Worm (Caenorhabditis elegans): ENCODE data around the gene K07E3.9.

DNA sequence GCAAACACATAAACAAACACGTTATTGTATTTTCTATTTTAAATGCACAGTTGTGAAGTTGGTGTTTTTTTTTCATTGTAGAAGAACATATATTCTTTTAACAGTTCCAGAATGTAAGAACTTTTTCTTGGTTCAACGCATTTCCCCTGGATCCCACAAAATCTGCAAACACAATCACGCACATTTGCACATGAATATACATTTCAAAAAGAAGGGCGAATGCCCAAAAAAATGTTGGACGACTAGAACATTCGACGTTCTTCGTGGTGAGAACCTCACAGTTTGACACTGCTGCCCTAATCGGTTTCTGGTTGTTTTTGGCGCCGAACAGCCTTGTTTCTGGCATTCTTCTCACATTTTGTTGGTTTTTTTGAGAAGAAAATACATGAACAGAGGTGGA lies 1.5 kb downstream of the K07E3.9 start:
- TF ChIP-seq F44E2.7 (GFP tag; IDR thresholded peaks at IDR 0.05), result no peak
- peak; percentile 47 for TF ChIP-seq aha-1 (tag)
- no peak for TF ChIP-seq egl-27 (tag; optimal IDR thresholded peaks at IDR 0.05)
- no peak for TF ChIP-seq sdz-12 (GFP tag; optimal IDR thresholded peaks at IDR 0.05)
